Worm (Caenorhabditis elegans) whole organism, L4 larva: ENCODE data around the gene Y52E8A.2.
A peak's percentile ranks its signal among the peaks of the same experiment; 100 is the strongest.

Experiments
- D1046.2 ChIP-seq: fragments of 200-800 bp; sonication (Bioruptor generic); IDR thresholded peaks from 2 replicates; pipeline ENCODE4 v1.3.6; 2022; ENCODE audit warnings: missing genetic modification characterization, missing compliant biosample characterization
- F44E2.7 ChIP-seq: fragments of 200-800 bp; sonication (Bioruptor generic); IDR thresholded peaks from 2 replicates; pipeline ENCODE4 v2.1.2; 2022; ENCODE audit warnings: missing genetic modification characterization, missing compliant biosample characterization
- T26A8.4 ChIP-seq: fragments of 200-800 bp; sonication (Bioruptor generic); IDR thresholded peaks from 2 replicates; pipeline ENCODE4 v1.3.6; 2022; ENCODE audit warnings: missing genetic modification characterization, missing compliant biosample characterization
- Y5F2A.4 ChIP-seq: fragments of 200-800 bp; sonication (Bioruptor generic); optimal IDR thresholded peaks from 2 replicates; lab custom pipeline; 2018; ENCODE audit warnings: mild to moderate bottlenecking, missing genetic modification characterization, missing compliant biosample characterization
- ZK337.2 ChIP-seq: fragments of 200-800 bp; sonication (Bioruptor generic); IDR thresholded peaks from 2 replicates; pipeline ENCODE4 v1.3.6; 2022; ENCODE audit warnings: missing genetic modification reagents, missing genetic modification characterization, missing compliant biosample characterization
- ZK546.5 ChIP-seq, 2 experiments: sonication (generic microtip); optimal IDR thresholded peaks; 2 replicates each; lab custom pipeline; 2017; ENCODE audit warnings: missing biosample characterization in 2 of 2, missing genetic modification characterization in 2 of 2
- aha-1 ChIP-seq: fragments of 150-350 bp; peaks from one replicate; lab custom pipeline; 2014; ENCODE audit warnings: missing biosample characterization, missing genetic modification characterization
- ceh-20 ChIP-seq: fragments of 200-800 bp; sonication (Bioruptor generic); IDR thresholded peaks from 2 replicates; pipeline ENCODE4 v1.3.6; 2022; ENCODE audit warnings: missing genetic modification reagents, missing genetic modification characterization, missing compliant biosample characterization
- ceh-62 ChIP-seq: sonication (generic microtip); optimal IDR thresholded peaks from 2 replicates; lab custom pipeline; 2017; ENCODE audit warnings: missing biosample characterization, missing genetic modification characterization
- daf-16 ChIP-seq, 3 experiments: sonication (generic microtip); optimal IDR thresholded peaks; 2 replicates each; lab custom pipeline; 2016 to 2017; ENCODE audit warnings: missing genetic modification characterization in 3 of 3, missing genetic modification reagents in 3 of 3, mild to moderate bottlenecking in 2 of 3, missing compliant biosample characterization in 2 of 3, missing biosample characterization in 1 of 3, moderate library complexity in 1 of 3
- dmd-9 ChIP-seq: fragments of 200-800 bp; sonication (Bioruptor generic); IDR thresholded peaks from 2 replicates; pipeline ENCODE4 v1.3.6; 2022; ENCODE audit warnings: missing genetic modification reagents, missing genetic modification characterization, missing compliant biosample characterization
- egl-43 ChIP-seq: fragments of 200-800 bp; sonication (Bioruptor generic); IDR thresholded peaks from 2 replicates; pipeline ENCODE4 v1.3.6; 2022; ENCODE audit warnings: missing genetic modification reagents, missing genetic modification characterization, missing compliant biosample characterization
- gei-8 ChIP-seq: fragments of 200-800 bp; sonication (Bioruptor generic); optimal IDR thresholded peaks from 2 replicates; lab custom pipeline; 2018; ENCODE audit warnings: mild to moderate bottlenecking, missing genetic modification characterization, missing compliant biosample characterization
- hlh-11 ChIP-seq: fragments of 200-800 bp; sonication (Bioruptor generic); optimal IDR thresholded peaks from 2 replicates; lab custom pipeline; 2018; ENCODE audit warnings: mild to moderate bottlenecking, missing genetic modification characterization, missing compliant biosample characterization
- lin-1 ChIP-seq: fragments of 200-800 bp; sonication (Bioruptor generic); IDR thresholded peaks from 2 replicates; pipeline ENCODE4 v1.3.6; 2022; ENCODE audit warnings: missing genetic modification reagents, missing genetic modification characterization, missing compliant biosample characterization
- lin-13 ChIP-seq: fragments of 150-350 bp; optimal IDR thresholded peaks from 2 replicates; lab custom pipeline; 2014; ENCODE audit warnings: missing biosample characterization, missing genetic modification reagents, missing genetic modification characterization
- lin-38 ChIP-seq: fragments of 200-800 bp; sonication (Bioruptor generic); IDR thresholded peaks from 2 replicates; pipeline ENCODE4 v1.3.6; 2022; ENCODE audit warnings: missing genetic modification reagents, missing genetic modification characterization, missing compliant biosample characterization
- nhr-10 ChIP-seq: fragments of 150-350 bp; optimal IDR thresholded peaks from 2 replicates; lab custom pipeline; 2014; ENCODE audit warnings: missing biosample characterization, missing genetic modification characterization
- nhr-11 ChIP-seq: fragments of 150-350 bp; optimal IDR thresholded peaks from 2 replicates; lab custom pipeline; 2014; ENCODE audit warnings: missing biosample characterization, missing genetic modification characterization
- nhr-77 ChIP-seq: fragments of 150-350 bp; optimal IDR thresholded peaks from 2 replicates; lab custom pipeline; 2014; ENCODE audit warnings: missing biosample characterization, missing genetic modification characterization
- php-3 ChIP-seq: fragments of 200-800 bp; sonication (Bioruptor generic); IDR thresholded peaks from 2 replicates; pipeline ENCODE4 v1.3.6; 2022; ENCODE audit warnings: missing genetic modification reagents, missing genetic modification characterization, missing compliant biosample characterization
- skn-1 ChIP-seq: fragments of 150-350 bp; optimal IDR thresholded peaks from 2 replicates; lab custom pipeline; 2014; ENCODE audit warnings: missing biosample characterization, missing genetic modification characterization
- spr-3 ChIP-seq: fragments of 200-800 bp; sonication (Bioruptor generic); optimal IDR thresholded peaks from 2 replicates; lab custom pipeline; 2018; ENCODE audit warnings: mild to moderate bottlenecking, missing genetic modification characterization, missing compliant biosample characterization
- tra-1 ChIP-seq: fragments of 200-800 bp; sonication (Bioruptor generic); IDR thresholded peaks from 2 replicates; pipeline ENCODE4 v1.3.6; 2022; ENCODE audit warnings: missing genetic modification reagents, missing genetic modification characterization, missing compliant biosample characterization
- unc-39 ChIP-seq: sonication (generic microtip); optimal IDR thresholded peaks from 2 replicates; lab custom pipeline; 2017; ENCODE audit warnings: missing biosample characterization, missing genetic modification characterization
- unc-62 ChIP-seq, 3 experiments: fragments of 150-350 bp in 1 of 3; sonication (generic microtip); optimal IDR thresholded peaks in 2 of 3; peaks in 1 of 3; 1 replicate in 1 of 3; 2 replicates in 2 of 3; lab custom pipeline; 2014 to 2017; ENCODE audit warnings: missing biosample characterization in 3 of 3, missing genetic modification characterization in 3 of 3, missing genetic modification reagents in 3 of 3, missing genotype in 1 of 3
- vab-7 ChIP-seq: fragments of 200-800 bp; sonication (Bioruptor generic); IDR thresholded peaks from 2 replicates; pipeline ENCODE4 v1.3.6; 2022; ENCODE audit warnings: missing genetic modification reagents, missing genetic modification characterization, missing compliant biosample characterization
- zfp-2 ChIP-seq: sonication (generic microtip); optimal IDR thresholded peaks from 2 replicates; lab custom pipeline; 2016; ENCODE audit warnings: mild to moderate bottlenecking, missing genetic modification characterization, missing compliant biosample characterization
- zip-2 ChIP-seq: fragments of 150-350 bp; optimal IDR thresholded peaks from 2 replicates; lab custom pipeline; 2014; ENCODE audit warnings: missing biosample characterization, missing genetic modification characterization

The Y52E8A.2 gene

ce11 chrII:4301307-4301706 is 19.3 kb upstream of the Y52E8A.2 start, which contains the start of gene gtf-2F1:
Gene gtf-2F1, plus strand, starts transcription at chrII:4301607.
- TF ChIP-seq gei-8 (GFP tag; lab: Kevin White, UChicago), result no peak
- TF ChIP-seq zip-2 (tag; lab: Kevin White, UChicago), result no peak
- TF ChIP-seq unc-62 (GFP tag; optimal IDR thresholded peaks at IDR 0.05 in 1 of 2; lab: Kevin White, UChicago), result peak in 1 of 2 experiments; percentile 41
- TF ChIP-seq unc-62 (tag; optimal IDR thresholded peaks at IDR 0.05; lab: Kevin White, UChicago), result no peak
- TF ChIP-seq, all 104 proteins: peak for 1

- TF ChIP-seq skn-1 (tag; lab: Kevin White, UChicago), result no peak
- no peak for TF ChIP-seq vab-7 (GFP tag; lab: Robert Waterston, UW)
- no peak for TF ChIP-seq dmd-9 (GFP tag; lab: Robert Waterston, UW)
- TF ChIP-seq daf-16 (GFP tag; optimal IDR thresholded peaks at IDR 0.05; lab: Kevin White, UChicago), result no peak
- peak; percentile 60 for TF ChIP-seq daf-16 (tag; optimal IDR thresholded peaks at IDR 0.05; lab: Kevin White, UChicago)
- no peak for TF ChIP-seq lin-38 (GFP tag; lab: Robert Waterston, UW)
- TF ChIP-seq unc-62 (GFP tag; optimal IDR thresholded peaks at IDR 0.05 in 1 of 2; lab: Kevin White, UChicago), result peak in 1 of 2 experiments; percentile 91
- no peak for TF ChIP-seq unc-62 (tag; optimal IDR thresholded peaks at IDR 0.05; lab: Kevin White, UChicago)
Measured at ce11 chrII:4306921-4307630, 13.6 kb upstream of the Y52E8A.2 start, which contains the start of gene Y52E8A.3. Gene Y52E8A.3, minus strand, starts transcription at chrII:4306971.

DNA sequence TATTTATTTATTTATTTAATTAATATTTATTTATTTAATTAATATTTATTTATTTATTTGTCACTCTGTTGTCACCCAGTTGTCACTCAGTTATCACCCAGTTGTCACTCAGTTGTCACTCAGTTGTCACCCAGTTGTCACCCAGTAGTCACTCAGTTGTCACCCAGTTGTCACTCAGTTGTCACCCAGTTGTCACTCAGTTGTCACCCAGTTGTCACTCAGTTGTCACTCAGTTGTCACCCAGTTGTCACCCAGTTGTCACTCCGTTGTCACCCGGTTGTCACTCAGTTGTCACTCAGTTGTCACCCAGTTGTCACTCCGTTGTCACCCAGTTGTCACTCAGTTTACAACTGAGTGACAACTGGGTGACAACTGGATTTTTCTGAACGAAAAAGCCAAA is 11.5 kb upstream of the Y52E8A.2 start:
- TF ChIP-seq D1046.2 (GFP tag; lab: Robert Waterston, UW) (0 out of 2 replicates have a peak, but pooled peaks have one; percentile 15), ceh-20 (GFP tag; lab: Robert Waterston, UW) (peak; percentile 51; the same call in 1 of the 2 replicates), dmd-9 (GFP tag; lab: Robert Waterston, UW) (peak; percentile 70; the same call in 1 of the 2 replicates), egl-43 (GFP tag; lab: Robert Waterston, UW) (0 out of 2 replicates have a peak, but pooled peaks have one; percentile 5)

DNA sequence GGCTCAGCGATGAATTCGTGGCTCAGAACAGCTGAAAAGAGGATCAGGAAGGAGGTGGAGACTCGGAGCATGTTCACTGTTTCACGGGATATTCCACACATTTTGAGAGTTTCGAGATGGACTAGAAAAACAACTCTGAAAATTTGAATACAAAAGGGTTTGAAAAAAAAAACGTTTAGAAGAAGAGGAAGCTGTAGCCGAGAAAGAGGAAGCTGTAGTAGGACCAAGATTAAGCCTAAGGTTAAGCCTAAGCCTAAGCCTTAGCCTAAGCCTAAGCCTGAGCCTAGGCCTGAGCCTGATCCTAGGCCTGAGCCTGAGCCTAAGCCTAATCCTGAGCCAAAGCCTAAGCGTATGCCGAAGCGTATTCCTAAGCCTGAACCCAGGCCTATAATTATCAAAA is 8.5 kb upstream of the Y52E8A.2 start, which contains the start of gene plep-1:
Gene plep-1, minus strand, starts transcription at position 101 of the 400 bp plus-strand sequence.
- TF ChIP-seq lin-13 (GFP tag; lab: Kevin White, UChicago) (no peak), ZK546.5 (tag; optimal IDR thresholded peaks at IDR 0.05; lab: Kevin White, UChicago) (no peak), T26A8.4 (no peak), ZK337.2 (GFP tag; lab: Robert Waterston, UW) (no peak), spr-3 (GFP tag; lab: Kevin White, UChicago) (no peak), nhr-77 (tag; lab: Kevin White, UChicago) (no peak), unc-39 (tag; lab: Kevin White, UChicago) (no peak), lin-1 (GFP tag; lab: Robert Waterston, UW) (no peak), php-3 (GFP tag; lab: Robert Waterston, UW) (no peak), nhr-10 (tag; lab: Kevin White, UChicago) (no peak), zfp-2 (no peak), tra-1 (GFP tag; lab: Robert Waterston, UW) (no peak), unc-62 (GFP tag; optimal IDR thresholded peaks at IDR 0.05 in 1 of 2; lab: Kevin White, UChicago) (no peak), unc-62 (tag; optimal IDR thresholded peaks at IDR 0.05; lab: Kevin White, UChicago) (no peak), F44E2.7 (GFP tag; lab: Robert Waterston, UW) (no peak), Y5F2A.4 (GFP tag; lab: Kevin White, UChicago) (no peak), ceh-62 (tag; lab: Kevin White, UChicago) (no peak), vab-7 (GFP tag; lab: Robert Waterston, UW) (no peak), hlh-11 (tag; lab: Kevin White, UChicago) (no peak)

DNA sequence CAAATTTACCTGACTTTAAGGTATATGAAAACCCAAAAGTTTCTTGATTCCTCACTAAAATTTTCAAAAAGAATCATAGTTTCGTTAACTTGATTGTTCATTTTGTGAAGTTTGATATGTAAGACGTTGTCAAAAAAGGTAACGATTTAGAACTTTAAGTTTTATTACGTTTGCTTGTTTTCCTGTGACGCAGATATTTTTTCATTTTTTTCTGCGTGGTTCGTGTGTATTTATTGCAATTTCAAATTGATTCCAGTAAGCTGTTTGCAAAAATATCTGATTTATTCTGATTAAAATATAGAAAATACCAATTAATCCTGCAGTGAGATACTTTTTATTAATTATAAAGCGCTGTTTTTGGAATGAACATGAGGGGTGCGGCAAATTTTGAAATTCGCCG is 4.6 kb upstream of the Y52E8A.2 start, which contains the start of gene srw-40:
Gene srw-40, minus strand, starts transcription at position 101 of the 400 bp plus-strand sequence.
- TF ChIP-seq ceh-62 (tag; lab: Kevin White, UChicago) (no peak), nhr-11 (tag; lab: Kevin White, UChicago) (no peak), aha-1 (tag; lab: Kevin White, UChicago) (peak; percentile 47), spr-3 (GFP tag; lab: Kevin White, UChicago) (no peak)
